Fruit fly (Drosophila melanogaster): ENCODE results near the gene Lasp.

Lasp gene

DNA sequence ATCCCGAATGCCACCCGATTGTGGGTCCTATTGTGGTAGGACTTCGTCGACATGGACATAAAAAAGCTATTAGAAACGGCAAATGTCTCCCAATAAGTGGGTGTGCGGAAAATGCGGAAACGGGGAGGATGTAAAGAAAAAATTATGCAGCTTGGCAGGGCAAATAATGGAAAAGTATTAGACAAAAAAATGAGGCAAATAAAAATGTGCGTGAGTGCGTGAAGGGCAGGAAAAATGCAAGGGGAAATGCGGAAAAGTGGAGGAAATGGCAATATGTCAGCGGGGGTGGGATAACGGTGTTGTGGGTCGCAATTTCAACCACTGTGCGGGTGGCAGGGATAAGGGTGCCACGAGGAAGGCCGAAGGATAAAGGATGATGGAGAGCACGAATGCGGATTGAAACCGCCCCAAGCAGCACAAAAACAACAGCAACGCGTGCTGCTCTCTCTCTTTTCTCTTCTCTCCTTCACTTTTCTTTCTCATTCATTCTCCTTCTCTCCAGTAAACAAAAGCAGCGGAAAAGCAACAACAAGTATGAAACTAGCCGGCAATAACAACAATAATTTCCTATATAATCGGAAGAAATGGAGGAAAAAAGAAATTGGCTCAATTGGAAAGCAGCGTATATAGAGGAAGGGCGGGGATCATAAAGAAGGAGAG lies 66.0 kb downstream of the Lasp start:
- no peak for TF ChIP-seq CTCF (optimal IDR thresholded peaks at IDR 0.05)
- no peak for TF ChIP-seq CG8478 (optimal IDR thresholded peaks at IDR 0.05)

DNA sequence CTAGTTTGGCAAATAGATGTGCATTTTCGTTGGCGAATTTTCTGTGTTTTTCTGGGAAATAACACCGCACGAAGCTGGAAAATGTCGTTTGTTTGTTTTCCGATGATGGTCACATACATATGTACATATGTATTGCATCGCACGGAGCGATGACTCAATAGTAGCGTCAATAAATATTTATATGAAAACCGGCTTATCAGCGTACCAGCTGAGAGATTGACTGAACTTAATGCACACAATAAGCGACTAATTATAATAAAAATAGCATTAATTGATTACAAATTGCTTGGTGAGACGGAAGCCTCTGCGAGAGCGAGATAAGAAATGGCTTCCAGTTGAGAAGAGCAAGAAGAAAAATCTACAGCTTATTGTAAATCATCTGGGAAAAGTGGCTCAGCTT lies 67.0 kb downstream of the Lasp start:
- no peak for TF ChIP-seq CTCF (optimal IDR thresholded peaks at IDR 0.05)
- no peak for TF ChIP-seq CG8478 (optimal IDR thresholded peaks at IDR 0.05)

DNA sequence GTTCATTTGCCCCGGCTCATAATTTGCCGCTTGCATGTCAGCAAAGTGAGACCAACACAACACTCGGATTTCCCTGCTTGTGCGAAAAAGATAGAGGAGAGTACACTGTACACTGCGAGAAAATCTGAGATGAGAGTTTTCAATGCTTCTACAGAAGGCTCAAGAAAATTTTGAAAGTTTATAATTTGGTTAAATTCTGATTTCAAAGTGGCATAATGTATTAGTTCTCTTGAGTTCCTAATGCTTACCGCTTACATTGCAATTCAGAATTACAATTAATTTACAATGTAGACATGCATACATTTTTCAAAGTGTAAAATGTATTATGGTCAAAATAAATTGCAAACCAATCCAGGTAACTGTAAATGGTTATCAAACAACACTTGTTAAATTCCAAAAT lies 68.5 kb downstream of the Lasp start:
- TF ChIP-seq CTCF (optimal IDR thresholded peaks at IDR 0.05) (no peak), CG8478 (optimal IDR thresholded peaks at IDR 0.05) (no peak)

DNA sequence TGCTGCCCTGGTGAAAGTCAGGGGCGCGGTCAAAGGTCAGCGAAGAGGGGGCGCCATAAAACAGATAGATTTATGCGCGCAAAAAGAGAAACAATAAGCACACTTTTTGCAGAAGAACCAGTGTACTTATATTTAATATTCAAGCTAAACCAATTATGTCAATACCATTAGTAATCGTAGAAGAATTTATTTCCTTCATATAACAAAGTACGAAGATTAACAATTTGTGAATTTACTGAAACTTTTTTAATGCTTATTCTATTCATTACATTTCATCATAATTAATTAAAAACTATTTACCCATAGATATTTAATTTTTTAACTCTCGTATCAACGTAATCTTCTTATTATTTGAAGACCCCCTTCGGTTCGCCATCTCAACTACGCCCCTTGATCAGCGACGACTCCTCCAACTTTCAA lies 69.4 kb downstream of the Lasp start:
- TF ChIP-seq CG8478 (optimal IDR thresholded peaks at IDR 0.05) (no peak), CTCF (optimal IDR thresholded peaks at IDR 0.05) (no peak)

DNA sequence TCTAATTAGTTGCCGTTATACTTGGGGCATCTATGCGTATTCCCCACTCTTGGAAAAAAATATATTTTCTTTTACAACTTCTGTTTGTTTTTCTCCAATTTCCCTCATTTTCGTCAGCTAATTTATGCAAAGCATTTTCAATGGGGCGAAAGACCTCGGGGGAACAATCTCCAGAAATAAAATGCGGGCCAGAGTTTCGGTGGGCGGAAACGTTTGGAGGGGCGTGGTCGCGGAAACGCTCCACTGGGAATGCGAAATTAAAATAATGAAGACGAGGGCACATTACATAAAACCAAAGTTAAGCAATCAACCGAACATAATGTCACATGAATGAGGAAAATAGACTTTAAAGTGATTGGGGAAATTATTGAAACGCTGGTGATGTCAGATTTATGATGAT lies 70.4 kb downstream of the Lasp start:
- TF ChIP-seq CTCF (optimal IDR thresholded peaks at IDR 0.05): no peak
- no peak for TF ChIP-seq CG8478 (optimal IDR thresholded peaks at IDR 0.05)

DNA sequence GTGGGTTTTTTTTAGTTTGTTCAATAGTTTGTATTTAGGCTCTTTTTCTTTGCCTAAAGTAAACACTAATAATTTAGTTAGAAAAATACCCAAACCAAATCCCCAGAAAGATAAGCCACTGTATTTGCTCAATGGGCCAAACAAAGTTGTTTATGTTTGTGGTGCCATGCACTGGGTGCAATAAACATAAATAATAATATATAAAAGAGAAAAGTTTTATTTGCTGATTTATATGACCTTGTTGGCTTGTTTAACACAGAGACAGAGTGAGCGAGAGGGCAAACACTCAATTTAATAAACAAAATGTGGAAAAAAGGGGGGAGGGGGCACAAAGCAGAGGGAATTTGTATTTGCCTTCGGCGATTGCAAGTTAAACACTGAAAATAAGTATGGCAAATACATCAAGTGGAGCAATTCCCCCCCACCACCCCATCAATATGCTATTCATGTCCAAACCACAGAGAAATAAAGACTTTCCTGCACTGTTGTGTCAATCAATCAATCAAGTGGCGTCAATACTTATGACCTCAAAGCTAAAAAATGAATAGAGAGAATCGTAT lies 70.9 kb downstream of the Lasp start:
- TF ChIP-seq CTCF (optimal IDR thresholded peaks at IDR 0.05) (no peak), CG8478 (optimal IDR thresholded peaks at IDR 0.05) (no peak)

DNA sequence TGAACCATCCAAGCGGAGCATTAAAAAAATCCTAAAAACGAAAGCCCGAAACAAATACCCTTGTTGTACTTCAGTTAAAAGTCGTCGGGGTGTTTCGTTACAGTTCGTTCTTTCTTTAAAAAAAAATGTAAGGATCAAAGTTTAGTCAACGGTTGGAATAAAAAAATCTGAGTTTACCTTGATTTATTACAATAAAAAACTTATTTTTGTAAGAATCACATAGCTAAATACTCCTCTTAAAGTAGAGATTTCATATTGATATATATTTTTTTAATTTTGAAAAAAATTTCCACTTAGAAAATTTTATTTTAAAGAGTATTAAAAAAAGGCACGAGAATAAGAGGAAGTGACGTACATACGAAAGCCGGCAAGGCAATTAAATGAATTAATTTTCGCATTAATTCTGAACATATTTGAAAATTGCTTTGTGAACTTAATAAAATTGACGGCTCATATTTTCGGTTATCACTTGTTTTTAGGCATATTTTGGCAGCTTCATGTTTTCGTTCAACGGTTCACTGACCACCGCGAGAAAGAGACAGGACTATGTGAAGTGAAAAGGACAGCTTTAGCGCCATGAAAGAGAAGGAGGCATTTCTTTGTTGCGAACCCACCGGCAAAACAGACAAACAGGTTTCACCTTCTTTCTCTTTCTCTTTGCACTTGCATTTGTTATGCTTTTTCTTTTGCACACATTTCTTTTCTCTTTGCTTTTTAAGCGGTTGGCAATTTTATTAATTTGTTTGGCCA lies 72.7 kb downstream of the Lasp start:
- TF ChIP-seq CG8478 (optimal IDR thresholded peaks at IDR 0.05) (no peak), CTCF (optimal IDR thresholded peaks at IDR 0.05) (no peak)

DNA sequence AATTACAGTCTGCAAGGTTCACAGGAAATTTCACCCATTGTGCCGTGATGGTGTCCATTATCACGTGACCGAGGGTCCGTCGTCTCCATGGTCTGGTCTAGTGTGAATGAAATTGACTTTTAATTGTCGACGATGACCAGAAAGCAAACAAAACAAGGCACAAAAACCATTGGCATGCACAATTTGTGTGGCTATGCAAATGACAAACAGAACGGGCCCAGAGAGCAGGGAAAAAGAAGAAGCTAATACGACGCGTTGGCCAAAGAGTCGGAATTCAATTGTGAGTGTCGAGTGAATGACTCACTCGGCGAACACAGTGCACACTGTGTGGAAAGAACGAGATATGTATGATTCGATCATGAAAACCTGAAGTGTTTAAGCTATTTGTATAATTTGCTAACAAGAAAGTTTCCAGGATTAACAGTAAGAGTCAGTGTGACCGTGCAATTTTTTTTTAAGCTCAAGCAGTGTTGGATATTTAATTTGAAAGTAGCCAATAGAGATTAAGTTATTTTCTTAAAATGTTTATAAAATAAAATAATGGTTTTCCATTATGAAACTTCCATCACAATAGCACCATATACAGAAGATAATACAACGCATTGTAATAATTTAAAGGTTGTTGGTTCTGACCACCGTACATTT lies 75.8 kb downstream of the Lasp start:
- TF ChIP-seq CG8478 (optimal IDR thresholded peaks at IDR 0.05) (no peak), CTCF (optimal IDR thresholded peaks at IDR 0.05) (no peak)

DNA sequence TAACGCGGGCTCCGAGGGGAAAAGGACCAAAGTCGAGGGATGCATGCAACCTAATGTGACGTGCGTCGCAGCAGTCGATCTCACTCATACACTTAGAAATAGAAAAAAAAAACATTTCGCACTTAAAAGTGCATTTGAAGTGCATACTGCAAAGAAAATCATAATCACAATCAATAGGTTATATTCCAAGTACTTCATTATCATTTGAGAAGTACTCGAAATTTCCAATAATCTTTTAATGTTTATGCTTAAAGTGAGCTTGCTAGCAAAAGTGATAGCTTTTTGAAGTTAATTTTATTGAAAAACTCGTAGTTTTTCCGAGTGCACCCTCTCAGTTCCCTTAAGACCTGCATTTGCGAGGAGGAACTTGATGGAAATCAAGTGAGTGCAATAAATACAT lies 76.9 kb downstream of the Lasp start:
- TF ChIP-seq CTCF (optimal IDR thresholded peaks at IDR 0.05) (no peak), CG8478 (optimal IDR thresholded peaks at IDR 0.05) (no peak)

DNA sequence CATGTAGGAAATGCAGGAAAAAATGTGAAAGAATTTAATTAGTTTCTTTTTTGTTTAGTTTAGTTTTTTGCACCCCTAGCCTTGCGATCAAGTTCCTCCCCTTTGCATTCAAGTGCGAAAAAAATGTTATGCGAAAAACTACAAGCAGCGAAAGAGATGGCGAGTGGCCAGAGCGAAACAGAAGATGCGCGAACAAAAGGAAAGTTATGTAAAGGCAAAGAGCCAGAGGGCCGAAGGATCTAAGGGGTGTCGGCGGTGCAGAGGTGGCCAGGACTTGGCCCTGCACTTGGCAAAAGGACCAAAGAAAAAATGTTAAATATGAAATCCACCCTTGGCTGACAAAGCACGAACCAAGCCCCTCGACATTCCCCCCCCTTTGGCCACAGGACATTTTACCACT lies 77.4 kb downstream of the Lasp start:
- no peak for TF ChIP-seq CG8478 (optimal IDR thresholded peaks at IDR 0.05)
- no peak for TF ChIP-seq CTCF (optimal IDR thresholded peaks at IDR 0.05)

DNA sequence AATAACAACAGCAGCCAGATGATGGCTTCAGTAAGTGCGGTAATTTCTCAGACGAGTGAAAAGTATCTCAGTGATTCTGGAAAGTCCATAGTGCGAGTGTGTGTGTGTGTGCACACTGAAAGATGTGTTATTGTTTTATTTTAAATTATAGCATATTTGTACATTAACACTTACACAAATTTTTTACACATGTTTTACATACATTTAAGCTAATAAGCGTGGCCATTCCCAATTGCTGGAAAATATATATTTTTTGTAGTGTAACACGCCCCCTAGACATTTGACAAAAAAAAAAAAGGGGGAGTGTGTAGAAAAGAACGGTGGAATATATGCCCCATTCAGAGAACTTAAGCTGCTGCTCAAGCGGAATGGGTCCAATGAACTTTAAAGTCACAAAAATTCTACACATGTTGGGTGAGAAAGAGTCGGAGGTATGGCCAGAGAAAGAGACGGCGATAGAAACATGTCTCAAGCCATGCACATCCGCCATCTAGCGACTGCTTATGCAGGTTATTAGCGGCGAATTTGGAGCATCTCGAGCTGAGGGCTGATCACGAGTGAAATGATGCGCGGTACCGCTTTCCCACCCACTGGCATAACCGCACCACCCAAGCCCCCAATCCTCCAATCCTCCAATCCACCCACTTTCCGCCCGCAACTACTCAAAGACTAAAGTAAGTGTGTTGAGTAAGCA lies 79.5 kb downstream of the Lasp start:
- no peak for TF ChIP-seq CG8478 (optimal IDR thresholded peaks at IDR 0.05)
- TF ChIP-seq CTCF (optimal IDR thresholded peaks at IDR 0.05): peak; percentile 70 to 73

DNA sequence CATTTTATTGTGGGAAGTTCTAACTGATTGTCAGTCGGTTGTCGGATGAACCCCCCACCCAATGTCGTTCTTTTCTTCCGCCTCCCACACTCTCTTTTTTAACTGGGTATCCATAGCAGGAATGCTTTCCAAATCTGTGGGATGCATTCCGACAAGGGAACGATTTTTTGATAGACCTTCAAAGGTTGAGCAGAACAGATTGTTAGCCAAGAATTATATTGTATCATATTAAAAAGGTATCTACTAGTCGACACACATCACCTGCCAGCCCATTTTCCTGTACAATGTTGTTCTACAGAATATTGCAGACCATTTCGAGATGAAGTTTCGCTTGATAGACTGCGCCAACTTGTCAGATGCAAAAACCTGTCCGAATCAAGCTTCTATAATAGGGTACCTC lies 81.7 kb downstream of the Lasp start:
- TF ChIP-seq CTCF (optimal IDR thresholded peaks at IDR 0.05): no peak
- TF ChIP-seq CG8478 (optimal IDR thresholded peaks at IDR 0.05): no peak

Measured in S2 (cell line).